Worm (Caenorhabditis elegans): ENCODE data around the gene Y41G9A.6.

DNA sequence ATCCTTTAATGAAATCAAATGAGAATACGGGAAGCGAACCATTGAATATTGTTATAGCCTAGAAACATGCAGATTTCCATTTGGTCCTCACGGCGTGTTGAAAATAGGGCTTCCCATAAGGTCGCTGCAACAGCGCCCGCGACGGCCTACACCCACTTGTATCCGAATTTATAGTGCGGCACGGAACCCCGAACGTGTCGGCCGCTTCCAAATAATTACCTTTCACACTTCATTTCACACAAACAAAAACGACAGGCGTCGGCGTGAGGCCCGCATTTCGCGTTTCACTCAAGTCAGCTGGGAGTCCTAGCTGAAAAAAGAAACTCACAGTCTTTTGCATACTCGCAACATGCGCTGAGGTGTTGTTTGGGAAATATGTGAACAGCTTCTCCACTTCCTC is 29.9 kb upstream of the Y41G9A.6 start:
- TF ChIP-seq ama-1 (optimal IDR thresholded peaks at IDR 0.05) (no peak), ama-1 (GFP tag; optimal IDR thresholded peaks at IDR 0.05) (no peak), ceh-79 (tag; optimal IDR thresholded peaks at IDR 0.05) (no peak), sptf-2 (GFP tag; optimal IDR thresholded peaks at IDR 0.05) (no peak), F39B2.1 (GFP tag; IDR thresholded peaks at IDR 0.05) (no peak), ztf-3 (GFP tag; optimal IDR thresholded peaks at IDR 0.05) (no peak), hrde-1 (tag; optimal IDR thresholded peaks at IDR 0.05; ENCODE audit: borderline replicate concordance) (no peak), snpc-3.4 (tag; optimal IDR thresholded peaks at IDR 0.05) (no peak), zfh-2 (GFP tag; conservative IDR thresholded peaks at IDR 0.05) (no peak), ceh-40 (GFP tag; IDR thresholded peaks at IDR 0.05) (no peak), pha-4 (tag; optimal IDR thresholded peaks at IDR 0.05) (no peak), nhr-80 (tag; optimal IDR thresholded peaks at IDR 0.05) (no peak), unc-130 (GFP tag; optimal IDR thresholded peaks at IDR 0.05) (no peak)

Data from whole organism, young adult.